Worm (Caenorhabditis elegans) whole organism, late embryonic: Measurements from ENCODE around the gene mltn-3.

Experiments
- Y22D7AL.16 ChIP-seq: sonication (generic microtip); optimal IDR thresholded peaks from 2 replicates; lab custom pipeline; 2016; ENCODE audit warnings: missing genetic modification characterization, missing compliant biosample characterization
- ama-1 ChIP-seq: fragments of 150-350 bp; optimal IDR thresholded peaks from 2 replicates; lab custom pipeline; 2014
- ceh-14 ChIP-seq: sonication (generic microtip); optimal IDR thresholded peaks from 2 replicates; lab custom pipeline; 2016; ENCODE audit warnings: missing genotype, missing genetic modification characterization, missing compliant biosample characterization
- ceh-18 ChIP-seq: sonication (generic microtip); optimal IDR thresholded peaks from 2 replicates; lab custom pipeline; 2016; ENCODE audit warnings: missing genetic modification characterization, missing compliant biosample characterization
- ceh-19 ChIP-seq: fragments of 200-800 bp; sonication (Bioruptor generic); optimal IDR thresholded peaks from 2 replicates; lab custom pipeline; 2018; ENCODE audit warnings: mild to moderate bottlenecking, missing genetic modification characterization, missing compliant biosample characterization
- ceh-22 ChIP-seq: sonication (generic microtip); optimal IDR thresholded peaks from 2 replicates; lab custom pipeline; 2017; ENCODE audit warnings: missing biosample characterization, missing genetic modification characterization
- ceh-24 ChIP-seq: sonication (generic microtip); optimal IDR thresholded peaks from 2 replicates; lab custom pipeline; 2016; ENCODE audit warnings: mild to moderate bottlenecking, missing genetic modification characterization, missing compliant biosample characterization
- ceh-30 ChIP-seq: fragments of 150-350 bp; optimal IDR thresholded peaks from 2 replicates; lab custom pipeline; 2014; ENCODE audit warnings: missing biosample characterization, missing genetic modification characterization
- ceh-31 ChIP-seq: sonication (generic microtip); optimal IDR thresholded peaks from 2 replicates; lab custom pipeline; 2016; ENCODE audit warnings: missing genetic modification characterization, missing compliant biosample characterization
- ceh-34 ChIP-seq: sonication (generic microtip); optimal IDR thresholded peaks from 2 replicates; lab custom pipeline; 2016; ENCODE audit warnings: mild to moderate bottlenecking, missing genetic modification characterization, missing compliant biosample characterization
- ceh-45 ChIP-seq: fragments of 200-800 bp; sonication (Bioruptor generic); IDR thresholded peaks from 2 replicates; pipeline ENCODE4 v1.3.6; 2022; ENCODE audit warnings: missing genetic modification reagents, missing genetic modification characterization, missing compliant biosample characterization
- ceh-48 ChIP-seq: sonication (generic microtip); optimal IDR thresholded peaks from 2 replicates; lab custom pipeline; 2016; ENCODE audit warnings: missing genetic modification characterization, inconsistent platforms, missing compliant biosample characterization
- ceh-6 ChIP-seq: fragments of 200-800 bp; sonication (Bioruptor generic); optimal IDR thresholded peaks from 2 replicates; lab custom pipeline; 2018; ENCODE audit warnings: mild to moderate bottlenecking, missing genetic modification characterization, missing compliant biosample characterization
- ceh-9 ChIP-seq: sonication (generic microtip); optimal IDR thresholded peaks from 2 replicates; lab custom pipeline; 2016; ENCODE audit warnings: mild to moderate bottlenecking, missing genetic modification characterization, inconsistent platforms, missing compliant biosample characterization
- che-1 ChIP-seq: sonication (generic microtip); optimal IDR thresholded peaks from 2 replicates; lab custom pipeline; 2016; ENCODE audit warnings: mild to moderate bottlenecking, missing genetic modification characterization, missing compliant biosample characterization
- dve-1 ChIP-seq: sonication (generic microtip); optimal IDR thresholded peaks from 2 replicates; lab custom pipeline; 2017; ENCODE audit warnings: antibody characterized with exemption, mild to moderate bottlenecking, missing genetic modification characterization, missing compliant biosample characterization
- elt-4 ChIP-seq: sonication (generic microtip); optimal IDR thresholded peaks from 2 replicates; lab custom pipeline; 2016; ENCODE audit warnings: missing genetic modification characterization, missing compliant biosample characterization
- ets-4 ChIP-seq: sonication (generic microtip); optimal IDR thresholded peaks from 2 replicates; lab custom pipeline; 2016; ENCODE audit warnings: missing genetic modification characterization, missing compliant biosample characterization
- fkh-10 ChIP-seq: fragments of 150-350 bp; optimal IDR thresholded peaks from 2 replicates; lab custom pipeline; 2014; ENCODE audit warnings: missing biosample characterization, missing genetic modification reagents, missing genetic modification characterization
- hlh-15 ChIP-seq: sonication (generic microtip); optimal IDR thresholded peaks from 2 replicates; lab custom pipeline; 2016; ENCODE audit warnings: missing genetic modification characterization, missing compliant biosample characterization
- hlh-30 ChIP-seq: sonication (generic microtip); optimal IDR thresholded peaks from 2 replicates; lab custom pipeline; 2017; ENCODE audit warnings: antibody characterized with exemption, missing genetic modification characterization, missing compliant biosample characterization; ENCODE audit not compliant: insufficient read depth
- lim-6 ChIP-seq: sonication (generic microtip); optimal IDR thresholded peaks from 2 replicates; lab custom pipeline; 2016; ENCODE audit warnings: missing genetic modification characterization, missing compliant biosample characterization
- lin-11 ChIP-seq: fragments of 200-800 bp; sonication (Bioruptor generic); optimal IDR thresholded peaks from 2 replicates; lab custom pipeline; 2018; ENCODE audit warnings: mild to moderate bottlenecking, missing genetic modification characterization, missing compliant biosample characterization
- nfya-1 ChIP-seq: sonication (generic microtip); optimal IDR thresholded peaks from 2 replicates; lab custom pipeline; 2017; ENCODE audit warnings: missing genetic modification characterization, mild to moderate bottlenecking, missing compliant biosample characterization, antibody characterized with exemption, moderate library complexity
- npax-4 ChIP-seq: sonication (generic microtip); optimal IDR thresholded peaks from 2 replicates; lab custom pipeline; 2016; ENCODE audit warnings: missing genetic modification characterization, missing compliant biosample characterization
- odd-2 ChIP-seq: sonication (generic microtip); optimal IDR thresholded peaks from 2 replicates; lab custom pipeline; 2017; ENCODE audit warnings: antibody characterized with exemption, mild to moderate bottlenecking, missing genetic modification characterization, missing compliant biosample characterization
- pat-9 ChIP-seq: fragments of 200-800 bp; sonication (Bioruptor generic); optimal IDR thresholded peaks from 2 replicates; lab custom pipeline; 2018; ENCODE audit warnings: mild to moderate bottlenecking, missing genetic modification characterization, moderate library complexity, missing compliant biosample characterization
- pax-1 ChIP-seq: fragments of 150-350 bp; optimal IDR thresholded peaks from 2 replicates; lab custom pipeline; 2014; ENCODE audit warnings: missing biosample characterization, missing genetic modification characterization
- pha-4 ChIP-seq: fragments of 150-350 bp; optimal IDR thresholded peaks from 2 replicates; lab custom pipeline; 2018; ENCODE audit warnings: missing biosample characterization, missing genetic modification reagents, missing genetic modification characterization
- pros-1 ChIP-seq: fragments of 150-350 bp; optimal IDR thresholded peaks from 2 replicates; lab custom pipeline; 2014; ENCODE audit warnings: missing biosample characterization, missing genetic modification reagents, missing genetic modification characterization
- ref-2 ChIP-seq: sonication (generic microtip); optimal IDR thresholded peaks from 2 replicates; lab custom pipeline; 2016; ENCODE audit warnings: missing genetic modification characterization, missing compliant biosample characterization
- sdc-2 ChIP-seq: sonication (generic microtip); optimal IDR thresholded peaks from 2 replicates; lab custom pipeline; 2016; ENCODE audit warnings: missing genotype, missing genetic modification characterization, missing compliant biosample characterization
- tbx-2 ChIP-seq: sonication (generic microtip); optimal IDR thresholded peaks from 2 replicates; lab custom pipeline; 2016; ENCODE audit warnings: missing genetic modification characterization, missing compliant biosample characterization
- unc-42 ChIP-seq: sonication (generic microtip); optimal IDR thresholded peaks from 2 replicates; lab custom pipeline; 2016; ENCODE audit warnings: missing genotype, missing genetic modification characterization, missing compliant biosample characterization
- unc-55 ChIP-seq: sonication (generic microtip); optimal IDR thresholded peaks from 2 replicates; lab custom pipeline; 2017; ENCODE audit warnings: missing biosample characterization, missing genetic modification reagents, missing genetic modification characterization

Gene mltn-3

ce11 chrII:13916040-13916439 lies at the start of gene mltn-3:
Gene mltn-3, plus strand, starts transcription at chrII:13916340.
- TF ChIP-seq ceh-30 (no peak), ets-4 (tag; lab: Kevin White, UChicago) (no peak), ceh-9 (tag; lab: Kevin White, UChicago) (no peak), ceh-45 (no peak), pros-1 (no peak), lin-11 (tag; lab: Kevin White, UChicago) (no peak), ref-2 (tag; lab: Kevin White, UChicago) (no peak), odd-2 (tag; lab: Kevin White, UChicago) (no peak)
- TF ChIP-seq, all 69 proteins: peak for 0

DNA sequence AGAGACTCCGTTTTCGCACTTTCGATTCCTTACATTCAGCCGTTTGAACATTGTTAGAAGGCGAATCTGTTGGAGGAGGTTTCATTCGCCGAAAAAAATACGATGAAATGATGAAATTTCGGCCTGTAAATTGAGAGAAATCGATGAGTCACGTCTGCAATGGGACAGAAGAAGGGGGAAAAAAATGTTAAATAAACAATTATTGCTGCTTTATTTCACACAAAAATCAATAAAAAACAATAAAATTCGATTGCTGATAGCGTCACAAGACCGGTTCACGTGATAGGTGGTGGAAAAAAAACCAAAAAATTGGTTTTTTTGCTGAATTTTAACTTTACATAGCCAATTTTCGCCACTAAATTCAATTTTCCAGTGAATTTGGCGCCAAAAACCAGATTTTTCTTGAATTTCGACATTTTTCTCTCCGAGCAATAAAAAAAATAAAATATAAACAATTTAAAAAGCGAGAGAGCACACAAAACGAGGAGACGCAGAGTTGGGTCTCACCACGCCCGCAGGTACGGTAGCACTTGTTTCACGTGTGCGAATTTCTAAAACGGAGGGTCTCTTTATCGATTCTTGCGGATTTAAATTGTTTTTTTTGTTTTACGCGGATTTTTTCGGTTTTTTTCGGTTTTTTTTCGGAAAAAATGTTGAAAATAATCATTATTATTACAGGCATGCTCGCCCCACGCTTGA lies 43.8 kb upstream of the mltn-3 start, which contains the start of the genes cup-14 and ndub-8:
Gene cup-14 (minus strand): TSS at position 51 of the 699 bp plus-strand sequence.
Gene ndub-8 (plus strand): TSS at position 679 of the 699 bp plus-strand sequence.
- TF ChIP-seq sdc-2 (tag; lab: Kevin White, UChicago): no peak
- peak; percentile 6 for TF ChIP-seq ceh-34 (tag; lab: Kevin White, UChicago)
- TF ChIP-seq elt-4 (tag; lab: Kevin White, UChicago): no peak
- no peak for TF ChIP-seq fkh-10 (GFP tag; lab: Kevin White, UChicago)
- TF ChIP-seq ceh-22 (tag; lab: Kevin White, UChicago): no peak
- TF ChIP-seq tbx-2 (tag; lab: Kevin White, UChicago): peak; percentile 21
- peak; percentile 87 for TF ChIP-seq ceh-48 (tag; lab: Kevin White, UChicago)
- TF ChIP-seq nfya-1 (tag; lab: Kevin White, UChicago): peak; percentile 93
- TF ChIP-seq ceh-24: no peak
- peak; percentile 77 for TF ChIP-seq unc-55 (GFP tag; lab: Kevin White, UChicago)
- TF ChIP-seq ceh-19 (GFP tag; lab: Kevin White, UChicago): peak; percentile 13
- no peak for TF ChIP-seq hlh-15 (tag; lab: Kevin White, UChicago)
- TF ChIP-seq lim-6: peak; percentile 25
- no peak for TF ChIP-seq npax-4 (tag; lab: Kevin White, UChicago)
- peak; percentile 7 for TF ChIP-seq dve-1 (tag; lab: Kevin White, UChicago)
- TF ChIP-seq pat-9: no peak
- peak; percentile 63 for TF ChIP-seq ceh-31 (tag; lab: Kevin White, UChicago)
- no peak for TF ChIP-seq ceh-6 (GFP tag; lab: Kevin White, UChicago)
- peak; percentile 75 for TF ChIP-seq hlh-30 (tag; lab: Kevin White, UChicago)
- TF ChIP-seq pax-1 (tag; lab: Kevin White, UChicago): peak; percentile 87
- TF ChIP-seq unc-42 (tag; lab: Kevin White, UChicago): peak; percentile 83
- TF ChIP-seq che-1 (tag; lab: Kevin White, UChicago): no peak

DNA sequence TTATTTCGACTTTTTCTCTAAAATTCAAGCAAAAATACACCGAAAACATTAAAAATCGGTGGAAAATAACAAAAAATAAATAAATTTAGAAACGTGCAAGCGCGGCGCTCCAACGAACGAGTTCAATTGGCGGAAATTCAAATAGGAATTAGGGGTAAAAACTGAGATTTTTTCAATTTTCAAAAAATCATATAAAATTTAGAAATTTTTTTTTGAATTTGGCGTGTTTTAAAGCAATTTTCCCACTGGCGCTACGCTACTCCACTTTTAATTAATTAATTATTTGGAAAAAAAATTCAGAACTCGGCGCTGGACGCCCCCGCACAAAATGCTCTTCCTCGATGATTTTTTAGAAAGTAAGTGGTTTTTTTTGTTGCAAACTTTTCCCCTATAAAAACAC lies 40.4 kb upstream of the mltn-3 start, which contains the start of gene ing-3:
Gene ing-3 (plus strand): TSS at position 301 of the 400 bp plus-strand sequence.
- no peak for TF ChIP-seq ceh-14 (tag; lab: Kevin White, UChicago)

DNA sequence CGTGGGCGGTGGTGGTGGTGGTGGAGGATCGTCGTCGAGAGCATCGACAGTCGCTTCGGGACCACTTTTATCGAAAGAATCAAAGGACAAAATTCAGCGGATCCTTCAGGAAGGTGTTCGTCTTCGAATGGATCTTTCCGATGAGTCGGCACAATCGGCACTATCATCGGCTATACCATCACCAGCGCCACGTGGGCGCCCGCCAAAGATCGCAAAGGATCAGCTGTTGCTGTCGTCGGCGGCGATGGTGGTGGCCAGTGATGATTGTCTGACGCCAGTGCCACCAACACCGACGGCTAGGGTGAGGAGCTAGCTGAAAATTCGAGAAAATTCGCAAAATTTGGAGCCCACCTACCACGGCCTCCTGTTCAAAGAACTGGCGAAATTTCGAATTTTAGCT lies 38.1 kb upstream of the mltn-3 start:
- no peak for TF ChIP-seq ets-4 (tag; lab: Kevin White, UChicago)
- TF ChIP-seq pha-4 (tag; lab: Kevin White, UChicago): no peak
- no peak for TF ChIP-seq ama-1
- TF ChIP-seq Y22D7AL.16 (tag; lab: Kevin White, UChicago): no peak
- no peak for TF ChIP-seq elt-4 (tag; lab: Kevin White, UChicago)
- no peak for TF ChIP-seq lim-6
- no peak for TF ChIP-seq ceh-18
- TF ChIP-seq, all 69 proteins: peak for 0
